Worm (Caenorhabditis elegans) whole organism, L4 larva: ENCODE measurements around the gene B0334.4.

Experiments
- R02D3.7 ChIP-seq: fragments of 150-350 bp; sonication (generic microtip); optimal IDR thresholded peaks from 3 replicates; lab custom pipeline; 2014; ENCODE audit warnings: missing biosample characterization, missing genetic modification characterization
- T20F7.1 ChIP-seq: fragments of 200-800 bp; sonication (Bioruptor generic); optimal IDR thresholded peaks from 2 replicates; lab custom pipeline; 2018; ENCODE audit warnings: mild to moderate bottlenecking, missing genetic modification characterization, missing compliant biosample characterization
- T26A8.4 ChIP-seq: fragments of 200-800 bp; sonication (Bioruptor generic); IDR thresholded peaks from 2 replicates; pipeline ENCODE4 v1.3.6; 2022; ENCODE audit warnings: missing genetic modification characterization, missing compliant biosample characterization
- Y105C5A.15 ChIP-seq: fragments of 200-800 bp; sonication (Bioruptor generic); IDR thresholded peaks from 2 replicates; pipeline ENCODE4 v1.3.6; 2022; ENCODE audit warnings: missing genetic modification characterization, missing compliant biosample characterization
- aha-1 ChIP-seq: fragments of 150-350 bp; peaks from one replicate; lab custom pipeline; 2014; ENCODE audit warnings: missing biosample characterization, missing genetic modification characterization
- ama-1 ChIP-seq: fragments of 150-350 bp; optimal IDR thresholded peaks from 2 replicates; lab custom pipeline; 2014; ENCODE audit warnings: inconsistent platforms, mixed read lengths
- arid-1 ChIP-seq: fragments of 200-800 bp; sonication (Bioruptor generic); conservative IDR thresholded peaks from 2 replicates; pipeline ENCODE4 v1.3.6; 2022; ENCODE audit warnings: missing genetic modification reagents, missing genetic modification characterization, missing compliant biosample characterization
- attf-4 ChIP-seq: sonication (generic microtip); optimal IDR thresholded peaks from 3 replicates; lab custom pipeline; 2017; ENCODE audit warnings: missing biosample characterization, missing genetic modification characterization
- ceh-20 ChIP-seq: fragments of 200-800 bp; sonication (Bioruptor generic); IDR thresholded peaks from 2 replicates; pipeline ENCODE4 v1.3.6; 2022; ENCODE audit warnings: missing genetic modification reagents, missing genetic modification characterization, missing compliant biosample characterization
- ceh-28 ChIP-seq: fragments of 150-350 bp; optimal IDR thresholded peaks from 2 replicates; lab custom pipeline; 2014; ENCODE audit warnings: missing biosample characterization, missing genetic modification reagents, missing genetic modification characterization
- daf-12 ChIP-seq: fragments of 150-350 bp; optimal IDR thresholded peaks from 2 replicates; lab custom pipeline; 2014; ENCODE audit warnings: missing biosample characterization, missing genetic modification reagents, missing genetic modification characterization
- daf-16 ChIP-seq, 3 experiments: sonication (generic microtip); optimal IDR thresholded peaks; 2 replicates each; lab custom pipeline; 2016 to 2017; ENCODE audit warnings: missing genetic modification characterization in 3 of 3, missing genetic modification reagents in 3 of 3, mild to moderate bottlenecking in 2 of 3, missing compliant biosample characterization in 2 of 3, missing biosample characterization in 1 of 3, moderate library complexity in 1 of 3
- dmd-6 ChIP-seq: fragments of 200-800 bp; sonication (Bioruptor generic); IDR thresholded peaks from 2 replicates; pipeline ENCODE4 v1.3.6; 2022; ENCODE audit warnings: missing genetic modification reagents, missing genetic modification characterization, missing compliant biosample characterization
- fkh-10 ChIP-seq: fragments of 150-350 bp; optimal IDR thresholded peaks from 2 replicates; lab custom pipeline; 2014; ENCODE audit warnings: missing biosample characterization, missing genetic modification reagents, missing genetic modification characterization
- fos-1 ChIP-seq: fragments of 150-350 bp; optimal IDR thresholded peaks from 2 replicates; lab custom pipeline; 2014; ENCODE audit warnings: missing biosample characterization, missing genetic modification characterization
- hif-1 ChIP-seq, 2 experiments: sonication (generic microtip); optimal IDR thresholded peaks; 2 replicates each; lab custom pipeline; 2016 to 2017; ENCODE audit warnings: missing compliant biosample characterization in 2 of 2, missing genetic modification characterization in 2 of 2, missing genetic modification reagents in 2 of 2, missing genotype in 2 of 2, mild to moderate bottlenecking in 1 of 2
- hlh-30 ChIP-seq: sonication (generic microtip); optimal IDR thresholded peaks from 2 replicates; lab custom pipeline; 2017; ENCODE audit warnings: antibody characterized with exemption, mild to moderate bottlenecking, missing genetic modification characterization, missing compliant biosample characterization; ENCODE audit not compliant: insufficient read depth
- jun-1 ChIP-seq: fragments of 150-350 bp; optimal IDR thresholded peaks from 2 replicates; lab custom pipeline; 2014; ENCODE audit warnings: missing biosample characterization, missing genetic modification reagents, missing genetic modification characterization
- lim-7 ChIP-seq: fragments of 200-800 bp; sonication (Bioruptor generic); IDR thresholded peaks from 2 replicates; pipeline ENCODE4 v1.3.6; 2022; ENCODE audit warnings: missing genetic modification characterization, missing compliant biosample characterization
- lin-29 ChIP-seq: fragments of 200-800 bp; sonication (Bioruptor generic); IDR thresholded peaks from 2 replicates; pipeline ENCODE4 v1.3.6; 2022; ENCODE audit warnings: missing genetic modification reagents, missing genetic modification characterization, missing compliant biosample characterization
- mdl-1 ChIP-seq, 2 experiments: fragments of 150-350 bp in 1 of 2; sonication (generic microtip) in 1 of 2; optimal IDR thresholded peaks; 2 replicates each; lab custom pipeline; 2014 to 2017; ENCODE audit warnings: missing biosample characterization in 2 of 2, missing genetic modification characterization in 2 of 2
- mes-2 ChIP-seq: sonication (generic microtip); optimal IDR thresholded peaks from 2 replicates; lab custom pipeline; 2016; ENCODE audit warnings: missing genotype, mild to moderate bottlenecking, missing genetic modification characterization, missing compliant biosample characterization; ENCODE audit not compliant: poor library complexity, severe bottlenecking
- nhr-10 ChIP-seq: fragments of 150-350 bp; optimal IDR thresholded peaks from 2 replicates; lab custom pipeline; 2014; ENCODE audit warnings: missing biosample characterization, missing genetic modification characterization
- nhr-102 ChIP-seq: sonication (generic microtip); optimal IDR thresholded peaks from 2 replicates; lab custom pipeline; 2016; ENCODE audit warnings: mild to moderate bottlenecking, missing genetic modification characterization, moderate library complexity, missing compliant biosample characterization
- nhr-41 ChIP-seq: fragments of 200-800 bp; sonication (Bioruptor generic); IDR thresholded peaks from 2 replicates; pipeline ENCODE4 v1.3.6; 2022; ENCODE audit warnings: missing genetic modification reagents, missing genetic modification characterization, missing compliant biosample characterization
- saeg-2 ChIP-seq: fragments of 200-800 bp; sonication (Bioruptor generic); IDR thresholded peaks from 2 replicates; pipeline ENCODE4 v1.3.6; 2022; ENCODE audit warnings: missing genetic modification reagents, missing genetic modification characterization, missing compliant biosample characterization
- set-16 ChIP-seq: fragments of 200-800 bp; sonication (Bioruptor generic); IDR thresholded peaks from 2 replicates; pipeline ENCODE4 v1.3.6; 2022; ENCODE audit warnings: missing genetic modification reagents, missing genetic modification characterization, missing compliant biosample characterization
- snpc-1.2 ChIP-seq: fragments of 200-800 bp; sonication (Bioruptor generic); IDR thresholded peaks from 2 replicates; pipeline ENCODE4 v1.3.6; 2022; ENCODE audit warnings: missing genetic modification reagents, missing genetic modification characterization, missing compliant biosample characterization
- unc-62 ChIP-seq, 3 experiments: fragments of 150-350 bp in 1 of 3; sonication (generic microtip); optimal IDR thresholded peaks in 2 of 3; peaks in 1 of 3; 1 replicate in 1 of 3; 2 replicates in 2 of 3; lab custom pipeline; 2014 to 2017; ENCODE audit warnings: missing biosample characterization in 3 of 3, missing genetic modification characterization in 3 of 3, missing genetic modification reagents in 3 of 3, missing genotype in 1 of 3
- vab-7 ChIP-seq: fragments of 200-800 bp; sonication (Bioruptor generic); IDR thresholded peaks from 2 replicates; pipeline ENCODE4 v1.3.6; 2022; ENCODE audit warnings: missing genetic modification reagents, missing genetic modification characterization, missing compliant biosample characterization
- zip-11 ChIP-seq: fragments of 200-800 bp; sonication (Bioruptor generic); IDR thresholded peaks from 2 replicates; pipeline ENCODE4 v1.3.6; 2022; ENCODE audit warnings: missing genetic modification characterization, missing compliant biosample characterization
- zip-2 ChIP-seq: fragments of 150-350 bp; optimal IDR thresholded peaks from 2 replicates; lab custom pipeline; 2014; ENCODE audit warnings: missing biosample characterization, missing genetic modification characterization

B0334.4 gene

ce11 chrII:11545299-11545951 is 49.9 kb downstream of the B0334.4 start, which contains the start of gene dnj-13 (continued):
- no peak for TF ChIP-seq R02D3.7 (tag; lab: Kevin White, UChicago)
- peak; percentile 89 for TF ChIP-seq T20F7.1 (GFP tag; lab: Kevin White, UChicago)
- TF ChIP-seq daf-12 (tag; lab: Kevin White, UChicago) = no peak
- peak; percentile 97 for TF ChIP-seq T26A8.4
- peak; percentile 77 to 92 for TF ChIP-seq hif-1 (tag; optimal IDR thresholded peaks at IDR 0.05; lab: Kevin White, UChicago)
- TF ChIP-seq hlh-30 (tag; lab: Kevin White, UChicago) = peak; percentile 96
- TF ChIP-seq fkh-10 (GFP tag; lab: Kevin White, UChicago) = peak; percentile 73
- TF ChIP-seq mes-2 = peak; percentile 94
- peak; percentile 66 for TF ChIP-seq lim-7 (GFP tag; lab: Robert Waterston, UW)
- peak; percentile 87 for TF ChIP-seq snpc-1.2 (GFP tag; lab: Robert Waterston, UW)
- TF ChIP-seq lin-29 (GFP tag; lab: Robert Waterston, UW) = peak; percentile 91
- TF ChIP-seq arid-1 = peak; percentile 97
- TF ChIP-seq vab-7 (GFP tag; lab: Robert Waterston, UW) = peak; percentile 85

ce11 chrII:11545952-11546325 is 50.4 kb downstream of the B0334.4 start:
- TF ChIP-seq daf-16 (GFP tag; optimal IDR thresholded peaks at IDR 0.05; lab: Kevin White, UChicago) = no peak
- TF ChIP-seq daf-16 (tag; optimal IDR thresholded peaks at IDR 0.05; lab: Kevin White, UChicago) = no peak
- no peak for TF ChIP-seq ceh-20 (GFP tag; lab: Robert Waterston, UW)
- no peak for TF ChIP-seq mdl-1 (tag; optimal IDR thresholded peaks at IDR 0.05; lab: Kevin White, UChicago)
- no peak for TF ChIP-seq R02D3.7 (tag; lab: Kevin White, UChicago)
- no peak for TF ChIP-seq unc-62 (GFP tag; optimal IDR thresholded peaks at IDR 0.05 in 1 of 2; lab: Kevin White, UChicago)
- TF ChIP-seq unc-62 (tag; optimal IDR thresholded peaks at IDR 0.05; lab: Kevin White, UChicago) = no peak
- TF ChIP-seq hif-1 (tag; optimal IDR thresholded peaks at IDR 0.05; lab: Kevin White, UChicago) = no peak
- no peak for TF ChIP-seq fos-1 (tag; lab: Kevin White, UChicago)
- TF ChIP-seq nhr-41 (GFP tag; lab: Robert Waterston, UW) = no peak
- no peak for TF ChIP-seq Y105C5A.15
- TF ChIP-seq set-16 (GFP tag; lab: Robert Waterston, UW) = peak; percentile 41
- TF ChIP-seq zip-2 = no peak
- no peak for TF ChIP-seq attf-4 (tag; lab: Kevin White, UChicago)
- 0 out of 2 replicates have a peak, but pooled peaks have one; percentile 21 for TF ChIP-seq lim-7 (GFP tag; lab: Robert Waterston, UW)
- TF ChIP-seq snpc-1.2 (GFP tag; lab: Robert Waterston, UW) = no peak
- no peak for TF ChIP-seq saeg-2 (GFP tag; lab: Robert Waterston, UW)
- no peak for TF ChIP-seq zip-11
- no peak for TF ChIP-seq ceh-28
- TF ChIP-seq jun-1 = no peak
- TF ChIP-seq nhr-102 (tag; lab: Kevin White, UChicago) = no peak
- peak; percentile 15; the same call in 1 of the 2 replicates for TF ChIP-seq dmd-6 (GFP tag; lab: Robert Waterston, UW)
- TF ChIP-seq ama-1 (lab: Kevin White, UChicago) = no peak
- peak; percentile 93 for TF ChIP-seq aha-1 (tag; lab: Kevin White, UChicago)
- TF ChIP-seq nhr-10 = no peak
- TF ChIP-seq, all 104 proteins: peak for 4
